Worm (Caenorhabditis elegans): ENCODE results near the gene T01C3.3.

Gene T01C3.3

ce11 chrV:15000055-15000704 is 7.7 kb upstream of the T01C3.3 start, which contains the start of gene rps-16 (continued):
- TF ChIP-seq dve-1 (tag; optimal IDR thresholded peaks at IDR 0.05; ENCODE audit: insufficient read depth) (no peak), ztf-7 (tag; optimal IDR thresholded peaks at IDR 0.05) (no peak), skn-1 (tag; optimal IDR thresholded peaks at IDR 0.05) (no peak), nhr-76 (tag; optimal IDR thresholded peaks at IDR 0.05) (no peak), dmd-9 (GFP tag; IDR thresholded peaks at IDR 0.05) (no peak), spr-1 (tag; optimal IDR thresholded peaks at IDR 0.05) (no peak), arid-1 (GFP tag; conservative IDR thresholded peaks at IDR 0.05) (no peak), set-16 (GFP tag; IDR thresholded peaks at IDR 0.05) (peak; percentile 40; the same call in 1 of the 2 replicates), lir-3 (tag; optimal IDR thresholded peaks at IDR 0.05) (no peak), nhr-237 (tag; optimal IDR thresholded peaks at IDR 0.05) (no peak), attf-4 (tag; optimal IDR thresholded peaks at IDR 0.05) (no peak), nhr-102 (tag; optimal IDR thresholded peaks at IDR 0.05) (peak; percentile 1), F44E2.7 (GFP tag; IDR thresholded peaks at IDR 0.05) (no peak)

ce11 chrV:14999485-15000023 is 7.1 kb upstream of the T01C3.3 start, which contains the start of gene T01C3.11:
T01C3.11 (plus strand) TSS chrV:14999535.
- no peak for TF ChIP-seq lin-13 (GFP tag; optimal IDR thresholded peaks at IDR 0.05)
- TF ChIP-seq nhr-102 (tag; optimal IDR thresholded peaks at IDR 0.05): no peak
- TF ChIP-seq T26A8.4 (GFP tag; IDR thresholded peaks at IDR 0.05): no peak
- TF ChIP-seq mep-1 (tag; optimal IDR thresholded peaks at IDR 0.05): no peak
- TF ChIP-seq mxl-2 (GFP tag; conservative IDR thresholded peaks at IDR 0.05): no peak
- no peak for TF ChIP-seq pqm-1 (tag; optimal IDR thresholded peaks at IDR 0.05)
- TF ChIP-seq egl-43 (GFP tag; IDR thresholded peaks at IDR 0.05): no peak
- TF ChIP-seq fkh-10 (GFP tag; optimal IDR thresholded peaks at IDR 0.05): no peak
- TF ChIP-seq Y48G9A.11 (GFP tag; IDR thresholded peaks at IDR 0.05): peak; percentile 63; the same call in 1 of the 2 replicates
- TF ChIP-seq Y75B8A.6 (GFP tag; IDR thresholded peaks at IDR 0.05): no peak
- TF ChIP-seq nhr-28 (tag; optimal IDR thresholded peaks at IDR 0.05): no peak
- no peak for TF ChIP-seq dve-1 (tag; optimal IDR thresholded peaks at IDR 0.05; ENCODE audit: insufficient read depth)
- no peak for TF ChIP-seq sdz-12 (GFP tag; optimal IDR thresholded peaks at IDR 0.05)
- no peak for TF ChIP-seq skn-1 (tag; optimal IDR thresholded peaks at IDR 0.05)
- 0 out of 2 replicates have a peak, but pooled peaks have one; percentile 20 for TF ChIP-seq Y105C5A.15 (GFP tag; IDR thresholded peaks at IDR 0.05)
- no peak for TF ChIP-seq zfp-2 (tag; optimal IDR thresholded peaks at IDR 0.05)
- TF ChIP-seq lin-38 (GFP tag; IDR thresholded peaks at IDR 0.05): peak; percentile 54
- no peak for TF ChIP-seq hlh-11 (tag; optimal IDR thresholded peaks at IDR 0.05)
- TF ChIP-seq R02D3.7 (tag; optimal IDR thresholded peaks at IDR 0.05): no peak
- no peak for TF ChIP-seq php-3 (GFP tag; IDR thresholded peaks at IDR 0.05)
- TF ChIP-seq ztf-11 (tag; optimal IDR thresholded peaks at IDR 0.05): no peak
- TF ChIP-seq ceh-32 (tag; optimal IDR thresholded peaks at IDR 0.05; ENCODE audit: poor library complexity): no peak
- 0 out of 2 replicates have a peak, but pooled peaks have one; percentile 35 for TF ChIP-seq snpc-1.2 (GFP tag; IDR thresholded peaks at IDR 0.05)
- TF ChIP-seq ZK337.2 (GFP tag; IDR thresholded peaks at IDR 0.05): no peak
- no peak for TF ChIP-seq ZK546.5 (tag; optimal IDR thresholded peaks at IDR 0.05)
- no peak for TF ChIP-seq saeg-2 (GFP tag; IDR thresholded peaks at IDR 0.05)
- TF ChIP-seq unc-62 (GFP tag; optimal IDR thresholded peaks at IDR 0.05 in 1 of 2): no peak
- no peak for TF ChIP-seq unc-62 (tag; optimal IDR thresholded peaks at IDR 0.05)
- TF ChIP-seq ceh-82 (tag; optimal IDR thresholded peaks at IDR 0.05): no peak
- TF ChIP-seq ceh-28 (tag; optimal IDR thresholded peaks at IDR 0.05): no peak
- TF ChIP-seq Y5F2A.4 (GFP tag; optimal IDR thresholded peaks at IDR 0.05): no peak
- TF ChIP-seq lin-15B (tag; optimal IDR thresholded peaks at IDR 0.05): no peak
- TF ChIP-seq daf-12 (tag; optimal IDR thresholded peaks at IDR 0.05): no peak
- TF ChIP-seq aly-2 (tag; optimal IDR thresholded peaks at IDR 0.05): no peak
- TF ChIP-seq F44E2.7 (GFP tag; IDR thresholded peaks at IDR 0.05): no peak
- TF ChIP-seq F49E8.2 (tag; optimal IDR thresholded peaks at IDR 0.05; ENCODE audit: borderline replicate concordance): no peak
- no peak for TF ChIP-seq pha-4 (GFP tag; IDR thresholded peaks at IDR 0.05)
- TF ChIP-seq pha-4 (tag; optimal IDR thresholded peaks at IDR 0.05): no peak
- 0 out of 2 replicates have a peak, but pooled peaks have one; percentile 19 for TF ChIP-seq zfp-3 (GFP tag; conservative IDR thresholded peaks at IDR 0.05)
- no peak for TF ChIP-seq madf-9 (GFP tag; conservative IDR thresholded peaks at IDR 0.05)
- no peak for TF ChIP-seq ztf-7 (tag; optimal IDR thresholded peaks at IDR 0.05)
